Fruit fly (Drosophila melanogaster): Measurements from ENCODE around the gene CG12986.

CG12986 gene

DNA sequence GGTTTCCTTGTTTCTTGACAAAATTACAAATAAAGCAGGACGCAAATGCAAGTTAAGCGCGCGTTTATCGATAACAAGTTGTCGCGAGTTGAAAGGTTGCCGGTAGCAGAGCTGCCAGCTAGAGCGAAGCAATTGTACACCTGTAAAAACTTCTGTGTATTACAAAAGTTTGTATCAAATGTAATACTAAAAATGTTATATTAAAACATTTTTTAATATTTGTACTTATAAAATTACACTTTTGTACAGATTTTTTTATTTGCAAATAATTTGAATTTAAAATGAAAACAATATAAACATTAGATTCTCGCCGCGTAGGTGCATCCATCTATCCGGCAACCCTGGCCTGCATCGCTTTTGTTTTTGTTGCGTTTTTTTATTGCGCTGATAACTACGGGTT, 25.1 kb upstream of the CG12986 start, which contains the start of the genes CG8142 and Ucp4A (continued):
- TF ChIP-seq CG2129 (GFP tag; IDR thresholded peaks at IDR 0.05; ENCODE audit: partially characterized antibody) (no peak), Hr39 (optimal IDR thresholded peaks at IDR 0.05) (no peak), org-1 (GFP tag; optimal IDR thresholded peaks at IDR 0.05) (peak; percentile 70), pzg (GFP tag; optimal IDR thresholded peaks at IDR 0.05) (peak; percentile 34), croc (GFP tag; conservative IDR thresholded peaks at IDR 0.05) (peak; percentile 93), Bdp1 (GFP tag; optimal IDR thresholded peaks at IDR 0.05) (peak; percentile 39), hb (GFP tag; IDR thresholded peaks at IDR 0.05; ENCODE audit: partially characterized antibody) (no peak), BtbVII (GFP tag; optimal IDR thresholded peaks at IDR 0.05) (peak; percentile 86), HHEX (GFP tag; optimal IDR thresholded peaks at IDR 0.05) (peak; percentile 82), row (GFP tag; IDR thresholded peaks at IDR 0.05) (peak; percentile 99), Hr78 (GFP tag; optimal IDR thresholded peaks at IDR 0.05) (peak in 1 of 2 experiments; percentile 99), nom (GFP tag; optimal IDR thresholded peaks at IDR 0.05) (peak; percentile 83), otp (GFP tag; IDR thresholded peaks at IDR 0.05) (peak; percentile 87), Hey (tag; optimal IDR thresholded peaks at IDR 0.05) (no peak), CG15696 (tag; optimal IDR thresholded peaks at IDR 0.05) (peak; percentile 94), slbo (GFP tag; IDR thresholded peaks at IDR 0.05) (peak; percentile 98), Opbp (GFP tag; IDR thresholded peaks at IDR 0.05; ENCODE audit: partially characterized antibody) (0 out of 3 replicates have a peak, but pooled peaks have one; percentile 14), CG1603 (tag; optimal IDR thresholded peaks at IDR 0.05) (peak; percentile 47), CG42726 (GFP tag; IDR thresholded peaks at IDR 0.05; ENCODE audit: partially characterized antibody) (no peak), CTCF (GFP tag; optimal IDR thresholded peaks at IDR 0.05) (no peak), mld (GFP tag; IDR thresholded peaks at IDR 0.05; ENCODE audit: partially characterized antibody) (no peak), emc (GFP tag; optimal IDR thresholded peaks at IDR 0.05) (no peak), Taf1 (GFP tag; IDR thresholded peaks at IDR 0.05) (peak; percentile 87), Vsx1 (GFP tag; optimal IDR thresholded peaks at IDR 0.05) (peak; percentile 68), tx (GFP tag; optimal IDR thresholded peaks at IDR 0.05) (peak; percentile 2), inv (GFP tag; IDR thresholded peaks at IDR 0.05; ENCODE audit: partially characterized antibody) (no peak), CG11723 (GFP tag; optimal IDR thresholded peaks at IDR 0.05) (peak; percentile 66), CG1647 (GFP tag; optimal IDR thresholded peaks at IDR 0.05) (peak; percentile 65), prd (optimal IDR thresholded peaks at IDR 0.05) (no peak), prd (GFP tag; IDR thresholded peaks at IDR 0.05) (peak; percentile 98), slou (GFP tag; optimal IDR thresholded peaks at IDR 0.05) (peak; percentile 84), CG5245 (GFP tag; optimal IDR thresholded peaks at IDR 0.05) (peak; percentile 76), CG4730 (GFP tag; IDR thresholded peaks at IDR 0.05) (peak; percentile 96), CG13296 (GFP tag; optimal IDR thresholded peaks at IDR 0.05) (peak; percentile 91), CG31441 (GFP tag; IDR thresholded peaks at IDR 0.05) (peak; percentile 93), fd64A (GFP tag; optimal IDR thresholded peaks at IDR 0.05) (no peak), gsb-n (tag; optimal IDR thresholded peaks at IDR 0.05) (peak; percentile 88), Oli (tag; optimal IDR thresholded peaks at IDR 0.05) (peak; percentile 89), tll (GFP tag; optimal IDR thresholded peaks at IDR 0.05) (peak in 1 of 2 experiments; percentile 7), Xbp1 (GFP tag; optimal IDR thresholded peaks at IDR 0.05) (peak; percentile 94), CG6791 (GFP tag; IDR thresholded peaks at IDR 0.05; ENCODE audit: partially characterized antibody) (no peak), BEAF-32 (GFP tag; optimal IDR thresholded peaks at IDR 0.05) (peak; percentile 51), fu2 (GFP tag; optimal IDR thresholded peaks at IDR 0.05) (peak; percentile 27), Hr51 (GFP tag; optimal IDR thresholded peaks at IDR 0.05) (peak; percentile 77 to 86), gem (tag; optimal IDR thresholded peaks at IDR 0.05) (peak; percentile 96), CG3838 (GFP tag; optimal IDR thresholded peaks at IDR 0.05) (peak; percentile 58), dm (GFP tag; optimal IDR thresholded peaks at IDR 0.05) (peak; percentile 26), nerfin-1 (tag; optimal IDR thresholded peaks at IDR 0.05) (peak; percentile 88), phol (tag; optimal IDR thresholded peaks at IDR 0.05) (peak; percentile 95), fd96Cb (tag; optimal IDR thresholded peaks at IDR 0.05) (peak; percentile 93)
